Fruit fly (Drosophila melanogaster): ENCODE results near the gene ttm50.

DNA sequence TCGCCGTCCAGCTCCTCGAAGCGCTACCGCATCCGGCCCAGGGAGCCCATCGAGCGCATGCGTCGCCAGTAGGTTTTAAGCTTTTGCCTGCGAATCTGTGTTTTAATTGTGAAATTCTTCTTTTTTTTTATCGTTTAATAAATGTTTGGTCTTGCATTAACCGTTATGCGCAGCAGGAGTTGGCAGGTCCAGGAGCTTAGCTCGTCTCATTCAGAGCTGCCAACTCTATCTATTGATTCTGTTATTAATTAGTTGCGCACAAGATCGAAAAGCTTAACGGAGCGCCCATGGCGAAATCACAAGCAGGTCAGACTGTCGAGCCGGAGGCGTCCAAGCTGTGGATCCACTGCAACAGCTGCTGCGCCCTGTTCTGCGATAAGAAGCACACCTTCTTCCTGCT, 5.6 kb downstream of the ttm50 start, which contains the start of gene vilya:
- no peak for TF ChIP-seq psq (optimal IDR thresholded peaks at IDR 0.05)
- TF ChIP-seq ttk (optimal IDR thresholded peaks at IDR 0.05) = no peak
- no peak for TF ChIP-seq h (optimal IDR thresholded peaks at IDR 0.05)
- no peak for TF ChIP-seq Myc (optimal IDR thresholded peaks at IDR 0.05)

Data from Kc167 (cell line).